Fruit fly (Drosophila melanogaster) whole organism, pupa: ENCODE measurements around the gene CG9130.

Experiments
- CG10348 ChIP-seq: fragments of 200-800 bp; sonication (Bioruptor generic); IDR thresholded peaks from 2 replicates; pipeline ENCODE4 v1.3.6; 2022; ENCODE audit warnings: missing biosample characterization, missing genetic modification characterization
- CG14655 ChIP-seq: fragments of 200-800 bp; sonication (Bioruptor generic); optimal IDR thresholded peaks from 3 replicates; lab custom pipeline; 2017; ENCODE audit warnings: mild to moderate bottlenecking, missing biosample characterization, missing genetic modification reagents, missing genetic modification characterization
- CG9948 ChIP-seq: fragments of 200-800 bp; sonication (Bioruptor generic); optimal IDR thresholded peaks from 2 replicates; lab custom pipeline; 2018; ENCODE audit warnings: missing biosample characterization, mild to moderate bottlenecking, missing genetic modification characterization, moderate library complexity
- Pif1A ChIP-seq: fragments of 200-800 bp; sonication (Bioruptor generic); optimal IDR thresholded peaks from 3 replicates; lab custom pipeline; 2016; ENCODE audit warnings: missing biosample characterization, missing genetic modification characterization
- rn ChIP-seq: fragments of 200-800 bp; sonication (Bioruptor generic); IDR thresholded peaks from 2 replicates; pipeline ENCODE4 v1.3.6; 2022; ENCODE audit warnings: missing biosample characterization, missing genetic modification characterization

DNA sequence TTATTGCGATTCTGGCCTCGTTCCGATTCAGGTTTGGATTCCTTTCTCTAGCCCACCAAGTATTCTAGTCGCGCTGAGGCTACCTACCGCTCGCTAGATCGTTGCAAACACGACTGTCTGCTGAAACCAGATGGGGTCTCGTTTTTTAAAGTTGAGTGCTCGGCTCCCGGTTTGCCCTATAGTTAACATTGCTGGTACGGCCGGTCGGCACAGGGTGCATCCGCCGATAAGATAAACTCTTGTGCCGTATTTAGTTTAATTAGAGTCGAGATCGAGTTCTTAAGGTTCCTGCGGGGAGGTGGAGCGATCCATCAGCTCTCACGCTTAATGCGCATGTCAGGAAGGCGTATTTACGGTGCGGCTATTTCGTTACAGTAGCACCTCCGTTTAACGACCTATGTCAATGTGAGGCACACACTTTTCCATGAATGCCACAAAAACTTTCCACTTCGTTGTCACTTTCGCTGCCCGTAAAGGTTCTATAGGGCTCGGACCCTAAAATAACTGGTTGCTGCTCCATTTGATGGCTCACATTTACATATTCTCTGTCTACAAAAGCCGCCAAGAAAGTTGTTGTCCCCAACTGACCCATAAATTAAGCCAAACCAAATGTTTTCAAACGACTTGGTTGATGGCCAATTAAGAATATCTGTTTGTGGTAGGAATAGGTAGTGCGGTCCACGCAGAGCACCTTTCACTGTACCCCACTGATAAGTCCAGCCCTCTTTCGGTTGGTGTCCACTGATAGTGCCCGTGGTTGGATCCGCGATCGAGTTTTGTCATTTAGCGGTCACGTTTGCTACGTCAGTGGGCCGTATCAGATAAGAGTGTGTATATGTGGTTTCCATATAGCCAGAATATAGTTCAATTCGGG, 46.9 kb upstream of the CG9130 start, which contains the start of gene CG9119:
- TF ChIP-seq rn (no peak), CG9948 (tag; lab: Kevin White, UChicago) (peak; percentile 30), CG10348 (GFP tag; lab: Robert Waterston, UW) (no peak), Pif1A (GFP tag; lab: Kevin White, UChicago) (peak; percentile 6), CG14655 (GFP tag; lab: Kevin White, UChicago) (peak; percentile 51)
